Worm (Caenorhabditis elegans) whole organism, L1 larva: ENCODE measurements around the gene sec-24.1.

Experiments used
- C34B4.2 ChIP-seq: sonication (generic microtip); optimal IDR thresholded peaks from 2 replicates; lab custom pipeline; 2017; ENCODE audit warnings: mild to moderate bottlenecking, missing genetic modification characterization, missing compliant biosample characterization
- F16B12.6 ChIP-seq: fragments of 150-350 bp; optimal IDR thresholded peaks from 2 replicates; lab custom pipeline; 2014; ENCODE audit warnings: missing biosample characterization, missing genetic modification characterization
- Y116A8C.19 ChIP-seq: sonication (generic microtip); optimal IDR thresholded peaks from 2 replicates; lab custom pipeline; 2016; ENCODE audit warnings: missing compliant biosample characterization, missing genetic modification characterization, borderline replicate concordance
- aha-1 ChIP-seq: fragments of 150-350 bp; optimal IDR thresholded peaks from 2 replicates; lab custom pipeline; 2014; ENCODE audit warnings: missing biosample characterization, missing genetic modification characterization
- aly-2 ChIP-seq: fragments of 150-350 bp; optimal IDR thresholded peaks from 2 replicates; lab custom pipeline; 2014; ENCODE audit warnings: missing biosample characterization, missing genetic modification characterization
- ama-1 ChIP-seq: fragments of 150-350 bp; optimal IDR thresholded peaks from 2 replicates; lab custom pipeline; 2014
- ceh-8 ChIP-seq: fragments of 200-800 bp; sonication (Bioruptor generic); optimal IDR thresholded peaks from 2 replicates; lab custom pipeline; 2018; ENCODE audit warnings: mild to moderate bottlenecking, missing genetic modification characterization, moderate library complexity, missing compliant biosample characterization
- ceh-82 ChIP-seq, 3 experiments: fragments of 150-350 bp in 1 of 3; sonication (generic microtip) in 2 of 3; optimal IDR thresholded peaks; 2 replicates each; lab custom pipeline; 2014 to 2017; ENCODE audit warnings: missing biosample characterization in 3 of 3, missing genetic modification characterization in 3 of 3
- dpl-1 ChIP-seq, 3 experiments: fragments of 150-350 bp in 2 of 3; sonication (generic microtip) in 1 of 3; optimal IDR thresholded peaks; 2 replicates each; lab custom pipeline; 2014 to 2017; ENCODE audit warnings: missing biosample characterization in 3 of 3, missing genetic modification characterization in 3 of 3, missing genetic modification reagents in 3 of 3
- dsc-1 ChIP-seq: sonication (generic microtip); optimal IDR thresholded peaks from 2 replicates; lab custom pipeline; 2016; ENCODE audit warnings: mild to moderate bottlenecking, missing genetic modification characterization, missing compliant biosample characterization
- efl-1 ChIP-seq, 4 experiments: fragments of 150-350 bp; optimal IDR thresholded peaks in 3 of 4; peaks in 1 of 4; 1 replicate in 1 of 4; 2 replicates in 3 of 4; lab custom pipeline; 2014; ENCODE audit warnings: missing biosample characterization in 2 of 4, missing genetic modification characterization in 2 of 4, missing genetic modification reagents in 2 of 4
- ets-5 ChIP-seq: fragments of 200-800 bp; sonication (Bioruptor generic); IDR thresholded peaks from 2 replicates; pipeline ENCODE4 v1.3.6; 2022; ENCODE audit warnings: missing genetic modification characterization, missing compliant biosample characterization
- fkh-10 ChIP-seq: sonication (generic microtip); optimal IDR thresholded peaks from 2 replicates; lab custom pipeline; 2017; ENCODE audit warnings: missing biosample characterization, missing genetic modification reagents, missing genetic modification characterization
- fkh-4 ChIP-seq: sonication (generic microtip); optimal IDR thresholded peaks from 2 replicates; lab custom pipeline; 2016; ENCODE audit warnings: missing compliant biosample characterization, missing genetic modification characterization, borderline replicate concordance
- grh-1 ChIP-seq: fragments of 200-800 bp; sonication (Bioruptor generic); IDR thresholded peaks from 2 replicates; pipeline ENCODE4 v1.3.6; 2022; ENCODE audit warnings: missing genetic modification reagents, missing genetic modification characterization, missing compliant biosample characterization
- hlh-17 ChIP-seq: fragments of 200-800 bp; sonication (Bioruptor generic); optimal IDR thresholded peaks from 2 replicates; lab custom pipeline; 2018; ENCODE audit warnings: missing genetic modification characterization, mild to moderate bottlenecking, missing compliant biosample characterization, moderate library complexity, borderline replicate concordance
- jun-1 ChIP-seq: fragments of 150-350 bp; optimal IDR thresholded peaks from 2 replicates; lab custom pipeline; 2014; ENCODE audit warnings: missing biosample characterization, missing genetic modification reagents, missing genetic modification characterization
- lin-13 ChIP-seq: fragments of 150-350 bp; optimal IDR thresholded peaks from 2 replicates; lab custom pipeline; 2014; ENCODE audit warnings: missing biosample characterization, missing genetic modification reagents, missing genetic modification characterization
- lin-14 ChIP-seq: fragments of 200-800 bp; sonication (Bioruptor generic); optimal IDR thresholded peaks from 2 replicates; lab custom pipeline; 2018; ENCODE audit warnings: mild to moderate bottlenecking, missing genetic modification characterization, moderate library complexity, missing compliant biosample characterization
- lir-3 ChIP-seq: sonication (generic microtip); optimal IDR thresholded peaks from 2 replicates; lab custom pipeline; 2016; ENCODE audit warnings: mild to moderate bottlenecking, missing genetic modification characterization, moderate library complexity, missing compliant biosample characterization; ENCODE audit not compliant: poor library complexity
- lsy-2 ChIP-seq, 2 experiments: fragments of 150-350 bp; optimal IDR thresholded peaks; 2 replicates each; lab custom pipeline; 2014; ENCODE audit warnings: missing biosample characterization in 2 of 2, missing genetic modification characterization in 2 of 2
- nhr-20 ChIP-seq: sonication (generic microtip); optimal IDR thresholded peaks from 2 replicates; lab custom pipeline; 2016; ENCODE audit warnings: mild to moderate bottlenecking, missing genetic modification characterization, missing compliant biosample characterization
- nhr-237 ChIP-seq: fragments of 150-350 bp; optimal IDR thresholded peaks from 2 replicates; lab custom pipeline; 2014; ENCODE audit warnings: missing biosample characterization, missing genetic modification characterization
- nhr-71 ChIP-seq: sonication (generic microtip); optimal IDR thresholded peaks from 2 replicates; lab custom pipeline; 2016; ENCODE audit warnings: mild to moderate bottlenecking, missing genetic modification characterization, moderate library complexity, missing compliant biosample characterization
- nhr-76 ChIP-seq: sonication (generic microtip); optimal IDR thresholded peaks from 2 replicates; lab custom pipeline; 2017; ENCODE audit warnings: missing biosample characterization, missing genetic modification characterization
- nhr-84 ChIP-seq: sonication (generic microtip); optimal IDR thresholded peaks from 2 replicates; lab custom pipeline; 2017; ENCODE audit warnings: missing biosample characterization, missing genetic modification characterization
- pag-3 ChIP-seq: sonication (generic microtip); optimal IDR thresholded peaks from 2 replicates; lab custom pipeline; 2017; ENCODE audit warnings: missing genetic modification characterization, mild to moderate bottlenecking, missing compliant biosample characterization, antibody characterized with exemption, borderline replicate concordance; ENCODE audit not compliant: insufficient read depth
- pqm-1 ChIP-seq: sonication (generic microtip); optimal IDR thresholded peaks from 3 replicates; lab custom pipeline; 2017; ENCODE audit warnings: missing biosample characterization, missing genetic modification characterization
- rnt-1 ChIP-seq: sonication (generic microtip); optimal IDR thresholded peaks from 2 replicates; lab custom pipeline; 2016; ENCODE audit warnings: mild to moderate bottlenecking, missing genetic modification characterization, moderate library complexity, missing compliant biosample characterization
- snpc-4 ChIP-seq: fragments of 150-350 bp; optimal IDR thresholded peaks from 2 replicates; lab custom pipeline; 2014; ENCODE audit warnings: missing biosample characterization, missing genetic modification characterization
- sox-4 ChIP-seq: sonication (generic microtip); optimal IDR thresholded peaks from 2 replicates; lab custom pipeline; 2016; ENCODE audit warnings: missing genetic modification characterization, missing compliant biosample characterization
- tbx-2 ChIP-seq: sonication (generic microtip); optimal IDR thresholded peaks from 2 replicates; lab custom pipeline; 2016; ENCODE audit warnings: missing genetic modification characterization, missing compliant biosample characterization
- tlp-1 ChIP-seq: fragments of 150-350 bp; optimal IDR thresholded peaks from 2 replicates; lab custom pipeline; 2014; ENCODE audit warnings: missing biosample characterization, missing genetic modification characterization
- unc-130 ChIP-seq: fragments of 150-350 bp; optimal IDR thresholded peaks from 2 replicates; lab custom pipeline; 2017; ENCODE audit warnings: missing biosample characterization, missing genetic modification characterization, inconsistent platforms
- unc-86 ChIP-seq: sonication (generic microtip); optimal IDR thresholded peaks from 2 replicates; lab custom pipeline; 2016; ENCODE audit warnings: missing genetic modification characterization, missing compliant biosample characterization
- zag-1 ChIP-seq: fragments of 150-350 bp; optimal IDR thresholded peaks from 2 replicates; lab custom pipeline; 2014; ENCODE audit warnings: missing biosample characterization, missing genetic modification characterization
- zip-4 ChIP-seq: fragments of 200-800 bp; sonication (Bioruptor generic); optimal IDR thresholded peaks from 2 replicates; lab custom pipeline; 2018; ENCODE audit warnings: mild to moderate bottlenecking, missing genetic modification characterization, moderate library complexity, missing compliant biosample characterization
- ztf-11 ChIP-seq, 2 experiments: sonication (generic microtip); optimal IDR thresholded peaks; 2 replicates each; lab custom pipeline; 2016 to 2017; ENCODE audit warnings: missing genetic modification characterization in 2 of 2, missing biosample characterization in 1 of 2, missing compliant biosample characterization in 1 of 2

sec-24.1 gene

DNA sequence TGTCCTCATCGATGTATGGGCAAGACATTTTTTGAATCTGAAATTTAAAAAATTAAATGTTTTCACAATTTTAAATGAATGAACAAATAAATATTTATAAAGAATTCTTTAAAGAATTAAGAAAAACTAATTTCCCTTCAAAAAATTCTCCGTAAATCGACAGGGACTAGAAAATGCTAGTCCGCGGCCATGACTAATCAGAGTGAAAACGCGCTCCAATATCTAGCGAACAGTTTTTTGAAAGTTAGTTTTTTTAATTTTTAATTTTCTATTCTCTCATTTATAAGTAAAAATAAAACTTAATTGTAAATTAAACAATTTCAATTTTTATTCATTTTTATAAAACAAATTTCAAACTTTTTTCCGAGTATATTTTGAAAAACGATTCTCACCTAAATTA lies 26.8 kb upstream of the sec-24.1 start (continued):
- TF ChIP-seq nhr-20 (tag; lab: Kevin White, UChicago) (peak; percentile 7), dsc-1 (peak; percentile 10), snpc-4 (tag; lab: Kevin White, UChicago) (peak; percentile 20), sox-4 (tag; lab: Kevin White, UChicago) (peak; percentile 24), ets-5 (GFP tag; lab: Robert Waterston, UW) (no peak), pag-3 (tag; lab: Kevin White, UChicago) (no peak), efl-1 (optimal IDR thresholded peaks at IDR 0.05; lab: Kevin White, UChicago) (peak; percentile 19 to 43), efl-1 (GFP tag; optimal IDR thresholded peaks at IDR 0.05 in 1 of 2; lab: Kevin White, UChicago) (peak; percentile 46 to 83), pqm-1 (tag; lab: Kevin White, UChicago) (no peak), unc-130 (tag; lab: Kevin White, UChicago) (no peak), ama-1 (lab: Kevin White, UChicago) (no peak), ceh-82 (tag; optimal IDR thresholded peaks at IDR 0.05; lab: Kevin White, UChicago) (peak in 1 of 3 experiments; percentile 3), ceh-8 (no peak), nhr-84 (tag; lab: Kevin White, UChicago) (no peak), grh-1 (GFP tag; lab: Robert Waterston, UW) (no peak), Y116A8C.19 (no peak), lin-14 (GFP tag; lab: Kevin White, UChicago) (peak; percentile 69), aly-2 (tag; lab: Kevin White, UChicago) (no peak), unc-86 (tag; lab: Kevin White, UChicago) (no peak), lir-3 (tag; lab: Kevin White, UChicago) (peak; percentile 83), nhr-76 (no peak)

ce11 chrIV:11592165-11592564 lies 26.2 kb upstream of the sec-24.1 start, which contains the start of gene spe-36:
TSS of gene spe-36 (minus strand) at chrIV:11592265.
- TF ChIP-seq aha-1 (tag; lab: Kevin White, UChicago) (no peak), rnt-1 (tag; lab: Kevin White, UChicago) (no peak), F16B12.6 (tag; lab: Kevin White, UChicago) (no peak), lin-14 (GFP tag; lab: Kevin White, UChicago) (no peak), tbx-2 (tag; lab: Kevin White, UChicago) (no peak), dpl-1 (GFP tag; optimal IDR thresholded peaks at IDR 0.05; lab: Kevin White, UChicago) (no peak), fkh-10 (GFP tag; lab: Kevin White, UChicago) (no peak), zip-4 (GFP tag; lab: Kevin White, UChicago) (no peak), fkh-4 (no peak), ztf-11 (tag; optimal IDR thresholded peaks at IDR 0.05; lab: Kevin White, UChicago) (no peak), lin-13 (GFP tag; lab: Kevin White, UChicago) (no peak)

- TF ChIP-seq efl-1 (optimal IDR thresholded peaks at IDR 0.05; lab: Kevin White, UChicago) (no peak), efl-1 (GFP tag; optimal IDR thresholded peaks at IDR 0.05 in 1 of 2; lab: Kevin White, UChicago) (no peak), zag-1 (no peak), C34B4.2 (no peak), nhr-71 (tag; lab: Kevin White, UChicago) (no peak), unc-130 (tag; lab: Kevin White, UChicago) (no peak), tlp-1 (tag; lab: Kevin White, UChicago) (no peak), hlh-17 (GFP tag; lab: Kevin White, UChicago) (no peak), lsy-2 (tag; optimal IDR thresholded peaks at IDR 0.05; lab: Kevin White, UChicago) (no peak), nhr-237 (tag; lab: Kevin White, UChicago) (no peak), jun-1 (tag; lab: Kevin White, UChicago) (no peak)
These were observed 20.5 kb upstream of the sec-24.1 start for ce11 chrIV:11586484-11586883.
